Worm (Caenorhabditis elegans): ENCODE results near the gene slc-25A29.

ce11 chrV:14649929-14650328 lies 8.0 kb downstream of the slc-25A29 start:
- TF ChIP-seq cog-1 (tag; optimal IDR thresholded peaks at IDR 0.05) = no peak
- no peak for TF ChIP-seq tab-1 (GFP tag; IDR thresholded peaks at IDR 0.05)
- no peak for TF ChIP-seq med-1 (GFP tag; optimal IDR thresholded peaks at IDR 0.05; ENCODE audit: insufficient read depth)
- no peak for TF ChIP-seq flt-1 (GFP tag; IDR thresholded peaks at IDR 0.05)
- no peak for TF ChIP-seq ztf-23 (GFP tag; IDR thresholded peaks at IDR 0.05)

Data from whole organism, midembryonic.